Worm (Caenorhabditis elegans) whole organism, L4 larva: ENCODE data around the gene Y105C5B.15.
A peak's percentile ranks its signal among the peaks of the same experiment; 100 is the strongest.

ENCODE experiments used
- D1046.2 ChIP-seq: fragments of 200-800 bp; sonication (Bioruptor generic); IDR thresholded peaks from 2 replicates; pipeline ENCODE4 v1.3.6; 2022; ENCODE audit warnings: missing genetic modification characterization, missing compliant biosample characterization
- F26F4.8 ChIP-seq: fragments of 200-800 bp; sonication (Bioruptor generic); conservative IDR thresholded peaks from 2 replicates; pipeline ENCODE4 v1.3.6; 2022; ENCODE audit warnings: missing genetic modification characterization, missing compliant biosample characterization
- F37D6.2 ChIP-seq: sonication (generic microtip); optimal IDR thresholded peaks from 2 replicates; lab custom pipeline; 2016; ENCODE audit warnings: mild to moderate bottlenecking, missing genetic modification characterization, missing compliant biosample characterization
- F44E2.7 ChIP-seq: fragments of 200-800 bp; sonication (Bioruptor generic); IDR thresholded peaks from 2 replicates; pipeline ENCODE4 v2.1.2; 2022; ENCODE audit warnings: missing genetic modification characterization, missing compliant biosample characterization
- Y48G9A.11 ChIP-seq: fragments of 200-800 bp; sonication (Bioruptor generic); IDR thresholded peaks from 2 replicates; pipeline ENCODE4 v1.3.6; 2022; ENCODE audit warnings: missing genetic modification reagents, missing genetic modification characterization, missing compliant biosample characterization
- ZK546.5 ChIP-seq, 2 experiments: sonication (generic microtip); optimal IDR thresholded peaks; 2 replicates each; lab custom pipeline; 2017; ENCODE audit warnings: missing biosample characterization in 2 of 2, missing genetic modification characterization in 2 of 2
- aly-2 ChIP-seq: sonication (generic microtip); optimal IDR thresholded peaks from 2 replicates; lab custom pipeline; 2018; ENCODE audit warnings: missing biosample characterization, missing genetic modification characterization
- ama-1 ChIP-seq: fragments of 150-350 bp; optimal IDR thresholded peaks from 2 replicates; lab custom pipeline; 2014; ENCODE audit warnings: inconsistent platforms, mixed read lengths
- arid-1 ChIP-seq: fragments of 200-800 bp; sonication (Bioruptor generic); conservative IDR thresholded peaks from 2 replicates; pipeline ENCODE4 v1.3.6; 2022; ENCODE audit warnings: missing genetic modification reagents, missing genetic modification characterization, missing compliant biosample characterization
- ces-1 ChIP-seq: fragments of 150-350 bp; sonication (generic microtip); optimal IDR thresholded peaks from 4 replicates; lab custom pipeline; 2014; ENCODE audit warnings: missing biosample characterization, missing genetic modification reagents, missing genetic modification characterization
- cey-2 ChIP-seq: sonication (generic microtip); optimal IDR thresholded peaks from 3 replicates; lab custom pipeline; 2017; ENCODE audit warnings: missing genetic modification characterization, mild to moderate bottlenecking, missing compliant biosample characterization, antibody characterized with exemption, borderline replicate concordance; ENCODE audit not compliant: insufficient read depth
- ctbp-1 ChIP-seq: fragments of 200-800 bp; sonication (Bioruptor generic); IDR thresholded peaks from 2 replicates; pipeline ENCODE4 v1.3.6; 2022; ENCODE audit warnings: missing genetic modification reagents, missing genetic modification characterization, missing compliant biosample characterization
- daf-16 ChIP-seq, 3 experiments: sonication (generic microtip); optimal IDR thresholded peaks; 2 replicates each; lab custom pipeline; 2016 to 2017; ENCODE audit warnings: missing genetic modification characterization in 3 of 3, missing genetic modification reagents in 3 of 3, mild to moderate bottlenecking in 2 of 3, missing compliant biosample characterization in 2 of 3, missing biosample characterization in 1 of 3, moderate library complexity in 1 of 3
- daf-8 ChIP-seq: fragments of 200-800 bp; sonication (Bioruptor generic); IDR thresholded peaks from 2 replicates; pipeline ENCODE4 v1.3.6; 2022; ENCODE audit warnings: missing genetic modification characterization, missing compliant biosample characterization
- dmd-9 ChIP-seq: fragments of 200-800 bp; sonication (Bioruptor generic); IDR thresholded peaks from 2 replicates; pipeline ENCODE4 v1.3.6; 2022; ENCODE audit warnings: missing genetic modification reagents, missing genetic modification characterization, missing compliant biosample characterization
- dve-1 ChIP-seq: sonication (generic microtip); optimal IDR thresholded peaks from 2 replicates; lab custom pipeline; 2017; ENCODE audit warnings: antibody characterized with exemption, mild to moderate bottlenecking, missing genetic modification characterization, missing compliant biosample characterization; ENCODE audit not compliant: insufficient read depth
- egl-27 ChIP-seq: sonication (generic microtip); optimal IDR thresholded peaks from 3 replicates; lab custom pipeline; 2017; ENCODE audit warnings: missing biosample characterization, missing genetic modification reagents, missing genetic modification characterization
- egl-43 ChIP-seq: fragments of 200-800 bp; sonication (Bioruptor generic); IDR thresholded peaks from 2 replicates; pipeline ENCODE4 v1.3.6; 2022; ENCODE audit warnings: missing genetic modification reagents, missing genetic modification characterization, missing compliant biosample characterization
- fos-1 ChIP-seq: fragments of 150-350 bp; optimal IDR thresholded peaks from 2 replicates; lab custom pipeline; 2014; ENCODE audit warnings: missing biosample characterization, missing genetic modification characterization
- gei-8 ChIP-seq: fragments of 200-800 bp; sonication (Bioruptor generic); optimal IDR thresholded peaks from 2 replicates; lab custom pipeline; 2018; ENCODE audit warnings: mild to moderate bottlenecking, missing genetic modification characterization, missing compliant biosample characterization
- hif-1 ChIP-seq, 2 experiments: sonication (generic microtip); optimal IDR thresholded peaks; 2 replicates each; lab custom pipeline; 2016 to 2017; ENCODE audit warnings: missing compliant biosample characterization in 2 of 2, missing genetic modification characterization in 2 of 2, missing genetic modification reagents in 2 of 2, missing genotype in 2 of 2, mild to moderate bottlenecking in 1 of 2
- hlh-30 ChIP-seq: sonication (generic microtip); optimal IDR thresholded peaks from 2 replicates; lab custom pipeline; 2017; ENCODE audit warnings: antibody characterized with exemption, mild to moderate bottlenecking, missing genetic modification characterization, missing compliant biosample characterization; ENCODE audit not compliant: insufficient read depth
- jun-1 ChIP-seq: fragments of 150-350 bp; optimal IDR thresholded peaks from 2 replicates; lab custom pipeline; 2014; ENCODE audit warnings: missing biosample characterization, missing genetic modification reagents, missing genetic modification characterization
- lim-7 ChIP-seq: fragments of 200-800 bp; sonication (Bioruptor generic); IDR thresholded peaks from 2 replicates; pipeline ENCODE4 v1.3.6; 2022; ENCODE audit warnings: missing genetic modification characterization, missing compliant biosample characterization
- lin-15B ChIP-seq: fragments of 150-350 bp; sonication (generic microtip); optimal IDR thresholded peaks from 3 replicates; lab custom pipeline; 2014; ENCODE audit warnings: missing biosample characterization, missing genetic modification characterization
- lin-38 ChIP-seq: fragments of 200-800 bp; sonication (Bioruptor generic); IDR thresholded peaks from 2 replicates; pipeline ENCODE4 v1.3.6; 2022; ENCODE audit warnings: missing genetic modification reagents, missing genetic modification characterization, missing compliant biosample characterization
- lin-39 ChIP-seq: fragments of 150-350 bp; optimal IDR thresholded peaks from 2 replicates; lab custom pipeline; 2014; ENCODE audit warnings: missing biosample characterization, missing genetic modification reagents, missing genetic modification characterization
- lir-3 ChIP-seq: sonication (generic microtip); optimal IDR thresholded peaks from 2 replicates; lab custom pipeline; 2016; ENCODE audit warnings: mild to moderate bottlenecking, missing genetic modification characterization, missing compliant biosample characterization
- mdl-1 ChIP-seq, 2 experiments: fragments of 150-350 bp in 1 of 2; sonication (generic microtip) in 1 of 2; optimal IDR thresholded peaks; 2 replicates each; lab custom pipeline; 2014 to 2017; ENCODE audit warnings: missing biosample characterization in 2 of 2, missing genetic modification characterization in 2 of 2
- mdt-29 ChIP-seq: fragments of 200-800 bp; sonication (Bioruptor generic); IDR thresholded peaks from 2 replicates; pipeline ENCODE4 v1.3.6; 2022; ENCODE audit warnings: missing genetic modification reagents, missing genetic modification characterization, missing compliant biosample characterization
- mep-1 ChIP-seq: fragments of 150-350 bp; sonication (generic microtip); optimal IDR thresholded peaks from 3 replicates; lab custom pipeline; 2014; ENCODE audit warnings: missing biosample characterization, missing genetic modification characterization
- mxl-2 ChIP-seq: fragments of 200-800 bp; sonication (Bioruptor generic); conservative IDR thresholded peaks from 2 replicates; pipeline ENCODE4 v1.3.6; 2022; ENCODE audit warnings: missing genetic modification reagents, missing genetic modification characterization, missing compliant biosample characterization
- mxl-3 ChIP-seq: fragments of 200-800 bp; sonication (Bioruptor generic); optimal IDR thresholded peaks from 2 replicates; lab custom pipeline; 2018; ENCODE audit warnings: mild to moderate bottlenecking, missing genetic modification characterization, missing compliant biosample characterization
- nhr-111 ChIP-seq: fragments of 200-800 bp; sonication (Bioruptor generic); optimal IDR thresholded peaks from 2 replicates; lab custom pipeline; 2018; ENCODE audit warnings: mild to moderate bottlenecking, missing genetic modification characterization, missing compliant biosample characterization
- nhr-237 ChIP-seq: sonication (generic microtip); optimal IDR thresholded peaks from 2 replicates; lab custom pipeline; 2017; ENCODE audit warnings: missing biosample characterization, missing genetic modification characterization
- nhr-28 ChIP-seq: fragments of 150-350 bp; optimal IDR thresholded peaks from 2 replicates; lab custom pipeline; 2014; ENCODE audit warnings: missing biosample characterization, missing genetic modification characterization
- nhr-41 ChIP-seq: fragments of 200-800 bp; sonication (Bioruptor generic); IDR thresholded peaks from 2 replicates; pipeline ENCODE4 v1.3.6; 2022; ENCODE audit warnings: missing genetic modification reagents, missing genetic modification characterization, missing compliant biosample characterization
- nhr-42 ChIP-seq: fragments of 200-800 bp; sonication (Bioruptor generic); IDR thresholded peaks from 2 replicates; pipeline ENCODE4 v1.3.6; 2022; ENCODE audit warnings: missing genetic modification characterization, missing compliant biosample characterization
- nhr-48 ChIP-seq: sonication (generic microtip); optimal IDR thresholded peaks from 2 replicates; lab custom pipeline; 2016; ENCODE audit warnings: mild to moderate bottlenecking, missing genetic modification characterization, missing compliant biosample characterization
- nhr-6 ChIP-seq: fragments of 150-350 bp; optimal IDR thresholded peaks from 2 replicates; lab custom pipeline; 2014; ENCODE audit warnings: missing biosample characterization, missing genetic modification characterization
- nhr-76 ChIP-seq: fragments of 150-350 bp; optimal IDR thresholded peaks from 2 replicates; lab custom pipeline; 2014; ENCODE audit warnings: missing biosample characterization, missing genetic modification characterization
- nhr-77 ChIP-seq: fragments of 150-350 bp; optimal IDR thresholded peaks from 2 replicates; lab custom pipeline; 2014; ENCODE audit warnings: missing biosample characterization, missing genetic modification characterization
- pqm-1 ChIP-seq: sonication (generic microtip); optimal IDR thresholded peaks from 2 replicates; lab custom pipeline; 2017; ENCODE audit warnings: missing biosample characterization, missing genetic modification characterization
- sdz-12 ChIP-seq: fragments of 200-800 bp; sonication (Bioruptor generic); optimal IDR thresholded peaks from 2 replicates; lab custom pipeline; 2018; ENCODE audit warnings: mild to moderate bottlenecking, missing genetic modification characterization, missing compliant biosample characterization
- snpc-1.2 ChIP-seq: fragments of 200-800 bp; sonication (Bioruptor generic); IDR thresholded peaks from 2 replicates; pipeline ENCODE4 v1.3.6; 2022; ENCODE audit warnings: missing genetic modification reagents, missing genetic modification characterization, missing compliant biosample characterization
- unc-130 ChIP-seq: sonication (generic microtip); optimal IDR thresholded peaks from 2 replicates; lab custom pipeline; 2016; ENCODE audit warnings: missing genetic modification reagents, missing genetic modification characterization, missing compliant biosample characterization
- unc-39 ChIP-seq: sonication (generic microtip); optimal IDR thresholded peaks from 2 replicates; lab custom pipeline; 2017; ENCODE audit warnings: missing biosample characterization, missing genetic modification characterization
- zfp-2 ChIP-seq: sonication (generic microtip); optimal IDR thresholded peaks from 2 replicates; lab custom pipeline; 2016; ENCODE audit warnings: mild to moderate bottlenecking, missing genetic modification characterization, missing compliant biosample characterization
- ztf-7 ChIP-seq: fragments of 150-350 bp; optimal IDR thresholded peaks from 2 replicates; lab custom pipeline; 2014; ENCODE audit warnings: missing biosample characterization, missing genetic modification characterization

Y105C5B.15 gene

ce11 chrIV:15926746-15927145, 25.0 kb upstream of the Y105C5B.15 start, which contains the start of gene Y105C5B.8:
TSS of gene Y105C5B.8 (minus strand) at chrIV:15926846.
- no peak for TF ChIP-seq egl-27 (tag; lab: Kevin White, UChicago)
- no peak for TF ChIP-seq fos-1 (tag; lab: Kevin White, UChicago)
- no peak for TF ChIP-seq Y48G9A.11 (GFP tag; lab: Robert Waterston, UW)
- TF ChIP-seq lim-7 = no peak
- TF ChIP-seq nhr-76 (tag; lab: Kevin White, UChicago) = no peak
- no peak for TF ChIP-seq D1046.2 (GFP tag; lab: Robert Waterston, UW)
- no peak for TF ChIP-seq gei-8 (GFP tag; lab: Kevin White, UChicago)
- no peak for TF ChIP-seq ctbp-1 (GFP tag; lab: Robert Waterston, UW)
- TF ChIP-seq F44E2.7 (GFP tag; lab: Robert Waterston, UW) = no peak

DNA sequence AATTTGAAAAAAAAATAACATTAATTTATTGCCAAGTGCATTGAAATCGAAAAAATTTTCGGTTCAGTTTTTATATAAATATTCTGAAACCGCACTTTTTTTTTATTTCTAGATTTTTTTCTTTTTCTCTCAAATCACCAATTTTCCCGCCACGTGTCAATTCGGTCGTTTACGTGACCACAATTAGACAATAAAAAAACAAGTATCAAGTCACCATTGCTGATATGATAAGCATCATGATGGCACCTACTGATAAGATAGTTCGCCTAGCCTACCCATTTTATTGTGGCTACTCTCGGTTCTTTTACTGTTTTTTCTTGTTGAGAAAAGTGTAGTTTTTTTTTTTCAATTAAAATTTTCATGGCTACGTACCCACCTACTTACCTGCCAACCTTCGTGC, 21.9 kb upstream of the Y105C5B.15 start:
- TF ChIP-seq mdl-1 (tag; optimal IDR thresholded peaks at IDR 0.05; lab: Kevin White, UChicago) (peak in 1 of 2 experiments; percentile 51), jun-1 (no peak), mxl-3 (no peak), lin-39 (tag; lab: Kevin White, UChicago) (no peak), mxl-2 (GFP tag; lab: Robert Waterston, UW) (no peak), hlh-30 (peak; percentile 79), dmd-9 (GFP tag; lab: Robert Waterston, UW) (no peak), ces-1 (GFP tag; lab: Kevin White, UChicago) (no peak), hif-1 (tag; optimal IDR thresholded peaks at IDR 0.05; lab: Kevin White, UChicago) (no peak), cey-2 (tag; lab: Kevin White, UChicago) (no peak), nhr-28 (tag; lab: Kevin White, UChicago) (peak; percentile 74), pqm-1 (tag; lab: Kevin White, UChicago) (peak; percentile 56), lim-7 (no peak), mdt-29 (GFP tag; lab: Robert Waterston, UW) (no peak), daf-8 (no peak), lir-3 (no peak), nhr-77 (tag; lab: Kevin White, UChicago) (peak; percentile 15), dve-1 (tag; lab: Kevin White, UChicago) (peak; percentile 81), F37D6.2 (tag; lab: Kevin White, UChicago) (no peak), egl-43 (GFP tag; lab: Robert Waterston, UW) (no peak), snpc-1.2 (GFP tag; lab: Robert Waterston, UW) (no peak), nhr-111 (no peak), ZK546.5 (tag; optimal IDR thresholded peaks at IDR 0.05; lab: Kevin White, UChicago) (no peak), unc-130 (GFP tag; lab: Kevin White, UChicago) (no peak), nhr-48 (peak; percentile 3), lin-15B (tag; lab: Kevin White, UChicago) (no peak), D1046.2 (GFP tag; lab: Robert Waterston, UW) (no peak), ctbp-1 (GFP tag; lab: Robert Waterston, UW) (no peak), fos-1 (tag; lab: Kevin White, UChicago) (no peak), F26F4.8 (GFP tag; lab: Robert Waterston, UW) (no peak), daf-16 (GFP tag; optimal IDR thresholded peaks at IDR 0.05; lab: Kevin White, UChicago) (peak in 1 of 2 experiments; percentile 43), daf-16 (tag; optimal IDR thresholded peaks at IDR 0.05; lab: Kevin White, UChicago) (peak; percentile 81), lin-38 (GFP tag; lab: Robert Waterston, UW) (no peak), mep-1 (tag; lab: Kevin White, UChicago) (no peak), ama-1 (lab: Kevin White, UChicago) (no peak), nhr-42 (no peak), unc-39 (no peak), nhr-41 (no peak), aly-2 (no peak), arid-1 (no peak), sdz-12 (GFP tag; lab: Kevin White, UChicago) (no peak), nhr-237 (tag; lab: Kevin White, UChicago) (no peak), ztf-7 (no peak), nhr-6 (tag; lab: Kevin White, UChicago) (no peak), zfp-2 (no peak)
- TF ChIP-seq, all 104 proteins: peak for 8
